Worm (Caenorhabditis elegans) whole organism, L1 larva: ENCODE data around the gene clec-1.

Source experiments
- C04F5.9 ChIP-seq: sonication (generic microtip); optimal IDR thresholded peaks from 2 replicates; lab custom pipeline; 2016; ENCODE audit warnings: missing genetic modification characterization, missing compliant biosample characterization
- C16A3.4 ChIP-seq: fragments of 150-350 bp; optimal IDR thresholded peaks from 2 replicates; lab custom pipeline; 2014; ENCODE audit warnings: missing biosample characterization, missing genetic modification characterization
- C34B4.2 ChIP-seq: sonication (generic microtip); optimal IDR thresholded peaks from 2 replicates; lab custom pipeline; 2017; ENCODE audit warnings: mild to moderate bottlenecking, missing genetic modification characterization, missing compliant biosample characterization
- Y116A8C.19 ChIP-seq: sonication (generic microtip); optimal IDR thresholded peaks from 2 replicates; lab custom pipeline; 2016; ENCODE audit warnings: missing compliant biosample characterization, missing genetic modification characterization, borderline replicate concordance
- alr-1 ChIP-seq: fragments of 200-800 bp; sonication (Bioruptor generic); optimal IDR thresholded peaks from 2 replicates; lab custom pipeline; 2018; ENCODE audit warnings: borderline replicate concordance, mild to moderate bottlenecking, missing genetic modification characterization, missing compliant biosample characterization
- aly-2 ChIP-seq: fragments of 150-350 bp; optimal IDR thresholded peaks from 2 replicates; lab custom pipeline; 2014; ENCODE audit warnings: missing biosample characterization, missing genetic modification characterization
- ama-1 ChIP-seq: fragments of 150-350 bp; optimal IDR thresholded peaks from 2 replicates; lab custom pipeline; 2014
- blmp-1 ChIP-seq: fragments of 150-350 bp; optimal IDR thresholded peaks from 2 replicates; lab custom pipeline; 2014; ENCODE audit warnings: missing biosample characterization, missing genetic modification characterization
- ceh-82 ChIP-seq, 3 experiments: fragments of 150-350 bp in 1 of 3; sonication (generic microtip) in 2 of 3; optimal IDR thresholded peaks; 2 replicates each; lab custom pipeline; 2014 to 2017; ENCODE audit warnings: missing biosample characterization in 3 of 3, missing genetic modification characterization in 3 of 3
- ceh-88 ChIP-seq: fragments of 200-800 bp; sonication (Bioruptor generic); IDR thresholded peaks from 2 replicates; pipeline ENCODE4 v1.3.6; 2022; ENCODE audit warnings: missing genetic modification characterization, missing compliant biosample characterization
- efl-1 ChIP-seq, 4 experiments: fragments of 150-350 bp; optimal IDR thresholded peaks in 3 of 4; peaks in 1 of 4; 1 replicate in 1 of 4; 2 replicates in 3 of 4; lab custom pipeline; 2014; ENCODE audit warnings: missing biosample characterization in 2 of 4, missing genetic modification characterization in 2 of 4, missing genetic modification reagents in 2 of 4
- efl-3 ChIP-seq: fragments of 200-800 bp; sonication (Bioruptor generic); optimal IDR thresholded peaks from 2 replicates; lab custom pipeline; 2018; ENCODE audit warnings: mild to moderate bottlenecking, missing genetic modification characterization, missing compliant biosample characterization
- egl-13 ChIP-seq: sonication (generic microtip); optimal IDR thresholded peaks from 2 replicates; lab custom pipeline; 2016; ENCODE audit warnings: missing genotype, missing genetic modification reagents, missing genetic modification characterization, missing compliant biosample characterization
- egl-27 ChIP-seq, 2 experiments: fragments of 150-350 bp in 1 of 2; sonication (generic microtip); optimal IDR thresholded peaks; 3 replicates each; lab custom pipeline; 2017 to 2018; ENCODE audit warnings: missing biosample characterization in 2 of 2, missing genetic modification characterization in 2 of 2, missing genetic modification reagents in 2 of 2
- elt-2 ChIP-seq: sonication (generic microtip); optimal IDR thresholded peaks from 2 replicates; lab custom pipeline; 2016; ENCODE audit warnings: missing genetic modification characterization, mild to moderate bottlenecking, inconsistent platforms, missing compliant biosample characterization, missing genetic modification reagents
- elt-3 ChIP-seq, 6 experiments: fragments of 150-350 bp in 1 of 6; sonication (generic microtip); optimal IDR thresholded peaks; 2 replicates each; lab custom pipeline; 2017 to 2018; ENCODE audit warnings: missing biosample characterization in 6 of 6, missing genetic modification characterization in 6 of 6, inconsistent platforms in 1 of 6
- ets-5 ChIP-seq: fragments of 200-800 bp; sonication (Bioruptor generic); IDR thresholded peaks from 2 replicates; pipeline ENCODE4 v1.3.6; 2022; ENCODE audit warnings: missing genetic modification characterization, missing compliant biosample characterization
- fkh-10 ChIP-seq: sonication (generic microtip); optimal IDR thresholded peaks from 2 replicates; lab custom pipeline; 2017; ENCODE audit warnings: missing biosample characterization, missing genetic modification reagents, missing genetic modification characterization
- fos-1 ChIP-seq: fragments of 150-350 bp; optimal IDR thresholded peaks from 2 replicates; lab custom pipeline; 2014; ENCODE audit warnings: missing biosample characterization, missing genetic modification characterization
- grh-1 ChIP-seq: fragments of 200-800 bp; sonication (Bioruptor generic); IDR thresholded peaks from 2 replicates; pipeline ENCODE4 v1.3.6; 2022; ENCODE audit warnings: missing genetic modification reagents, missing genetic modification characterization, missing compliant biosample characterization
- hlh-17 ChIP-seq: fragments of 200-800 bp; sonication (Bioruptor generic); optimal IDR thresholded peaks from 2 replicates; lab custom pipeline; 2018; ENCODE audit warnings: missing genetic modification characterization, mild to moderate bottlenecking, missing compliant biosample characterization, moderate library complexity, borderline replicate concordance
- isw-1 ChIP-seq: fragments of 200-800 bp; sonication (Bioruptor generic); IDR thresholded peaks from 2 replicates; pipeline ENCODE4 v1.3.6; 2022; ENCODE audit warnings: missing genetic modification characterization, missing compliant biosample characterization
- lin-15B ChIP-seq: fragments of 150-350 bp; sonication (generic microtip); optimal IDR thresholded peaks from 3 replicates; lab custom pipeline; 2014; ENCODE audit warnings: missing biosample characterization, missing genetic modification characterization
- lsy-2 ChIP-seq, 2 experiments: fragments of 150-350 bp; optimal IDR thresholded peaks; 2 replicates each; lab custom pipeline; 2014; ENCODE audit warnings: missing biosample characterization in 2 of 2, missing genetic modification characterization in 2 of 2
- mdl-1 ChIP-seq, 2 experiments: fragments of 150-350 bp; optimal IDR thresholded peaks; 2 replicates each; lab custom pipeline; 2014 to 2017; ENCODE audit warnings: missing biosample characterization in 2 of 2, missing genetic modification characterization in 2 of 2, inconsistent platforms in 1 of 2
- mef-2 ChIP-seq: fragments of 150-350 bp; optimal IDR thresholded peaks from 2 replicates; lab custom pipeline; 2014; ENCODE audit warnings: missing biosample characterization, missing genetic modification characterization
- mep-1 ChIP-seq: fragments of 150-350 bp; optimal IDR thresholded peaks from 2 replicates; lab custom pipeline; 2014; ENCODE audit warnings: missing biosample characterization, missing genetic modification characterization
- nhr-11 ChIP-seq: fragments of 150-350 bp; optimal IDR thresholded peaks from 2 replicates; lab custom pipeline; 2014; ENCODE audit warnings: missing biosample characterization, missing genetic modification characterization
- nhr-19 ChIP-seq: fragments of 200-800 bp; sonication (Bioruptor generic); conservative IDR thresholded peaks from 2 replicates; pipeline ENCODE4 v1.3.6; 2022; ENCODE audit warnings: missing genetic modification characterization, missing compliant biosample characterization
- nhr-20 ChIP-seq: sonication (generic microtip); optimal IDR thresholded peaks from 2 replicates; lab custom pipeline; 2016; ENCODE audit warnings: mild to moderate bottlenecking, missing genetic modification characterization, missing compliant biosample characterization
- nhr-237 ChIP-seq: fragments of 150-350 bp; optimal IDR thresholded peaks from 2 replicates; lab custom pipeline; 2014; ENCODE audit warnings: missing biosample characterization, missing genetic modification characterization
- nhr-28 ChIP-seq: fragments of 150-350 bp; optimal IDR thresholded peaks from 2 replicates; lab custom pipeline; 2014; ENCODE audit warnings: missing biosample characterization, missing genetic modification characterization
- nhr-47 ChIP-seq: sonication (generic microtip); optimal IDR thresholded peaks from 2 replicates; lab custom pipeline; 2016; ENCODE audit warnings: mild to moderate bottlenecking, missing genetic modification characterization, moderate library complexity, missing compliant biosample characterization
- nhr-76 ChIP-seq: sonication (generic microtip); optimal IDR thresholded peaks from 2 replicates; lab custom pipeline; 2017; ENCODE audit warnings: missing biosample characterization, missing genetic modification characterization
- skn-1 ChIP-seq: fragments of 150-350 bp; optimal IDR thresholded peaks from 2 replicates; lab custom pipeline; 2014; ENCODE audit warnings: missing biosample characterization, missing genetic modification characterization
- snu-23 ChIP-seq: sonication (generic microtip); optimal IDR thresholded peaks from 2 replicates; lab custom pipeline; 2016; ENCODE audit warnings: missing genetic modification characterization, missing compliant biosample characterization
- sptf-1 ChIP-seq: fragments of 150-350 bp; optimal IDR thresholded peaks from 2 replicates; lab custom pipeline; 2014; ENCODE audit warnings: missing biosample characterization, missing genetic modification characterization
- sup-37 ChIP-seq: fragments of 200-800 bp; sonication (Bioruptor generic); optimal IDR thresholded peaks from 2 replicates; lab custom pipeline; 2018; ENCODE audit warnings: mild to moderate bottlenecking, missing genetic modification characterization, missing compliant biosample characterization
- tbx-2 ChIP-seq: sonication (generic microtip); optimal IDR thresholded peaks from 2 replicates; lab custom pipeline; 2016; ENCODE audit warnings: missing genetic modification characterization, missing compliant biosample characterization
- unc-130 ChIP-seq: fragments of 150-350 bp; optimal IDR thresholded peaks from 2 replicates; lab custom pipeline; 2017; ENCODE audit warnings: missing biosample characterization, missing genetic modification characterization, inconsistent platforms
- unc-62 ChIP-seq: fragments of 150-350 bp; optimal IDR thresholded peaks from 2 replicates; lab custom pipeline; 2014; ENCODE audit warnings: missing biosample characterization, missing genetic modification reagents, missing genetic modification characterization
- unc-98 ChIP-seq: fragments of 200-800 bp; sonication (Bioruptor generic); IDR thresholded peaks from 2 replicates; pipeline ENCODE4 v1.3.6; 2022; ENCODE audit warnings: missing genetic modification characterization, missing compliant biosample characterization
- xbp-1 ChIP-seq: sonication (generic microtip); optimal IDR thresholded peaks from 2 replicates; lab custom pipeline; 2016; ENCODE audit warnings: missing genetic modification characterization, missing compliant biosample characterization
- zip-4 ChIP-seq: fragments of 200-800 bp; sonication (Bioruptor generic); optimal IDR thresholded peaks from 2 replicates; lab custom pipeline; 2018; ENCODE audit warnings: mild to moderate bottlenecking, missing genetic modification characterization, moderate library complexity, missing compliant biosample characterization

Gene clec-1

ce11 chrV:5687115-5687979 is 12.6 kb upstream of the clec-1 start, which contains the start of gene F25B4.7 (continued):
- TF ChIP-seq unc-98 (GFP tag; lab: Robert Waterston, UW) = no peak
- no peak for TF ChIP-seq nhr-237 (tag; lab: Kevin White, UChicago)
- TF ChIP-seq lsy-2 (tag; optimal IDR thresholded peaks at IDR 0.05; lab: Kevin White, UChicago) = peak in 1 of 2 experiments; percentile 47
- TF ChIP-seq nhr-20 (tag; lab: Kevin White, UChicago) = peak; percentile 57
- TF ChIP-seq fkh-10 = no peak
- no peak for TF ChIP-seq efl-3 (GFP tag; lab: Kevin White, UChicago)
- no peak for TF ChIP-seq ama-1 (lab: Kevin White, UChicago)
- TF ChIP-seq blmp-1 (tag; lab: Kevin White, UChicago) = peak; percentile 60
- no peak for TF ChIP-seq ceh-88 (GFP tag; lab: Robert Waterston, UW)
- TF ChIP-seq fos-1 (tag; lab: Kevin White, UChicago) = no peak
- TF ChIP-seq nhr-19 (GFP tag; lab: Robert Waterston, UW) = peak; percentile 69
- TF ChIP-seq aly-2 (tag; lab: Kevin White, UChicago) = no peak
- TF ChIP-seq ceh-82 (tag; optimal IDR thresholded peaks at IDR 0.05; lab: Kevin White, UChicago) = peak in 1 of 3 experiments; percentile 12
- no peak for TF ChIP-seq mef-2 (tag; lab: Kevin White, UChicago)
- peak; percentile 9 for TF ChIP-seq lin-15B (tag; lab: Kevin White, UChicago)
- no peak for TF ChIP-seq sup-37 (GFP tag; lab: Kevin White, UChicago)
- TF ChIP-seq nhr-76 (tag; lab: Kevin White, UChicago) = no peak
- peak; percentile 3 for TF ChIP-seq snu-23 (GFP tag; lab: Kevin White, UChicago)
- no peak for TF ChIP-seq hlh-17 (GFP tag; lab: Kevin White, UChicago)
- no peak for TF ChIP-seq nhr-11 (tag; lab: Kevin White, UChicago)
- no peak for TF ChIP-seq unc-130
- TF ChIP-seq tbx-2 = no peak
- TF ChIP-seq C34B4.2 (tag; lab: Kevin White, UChicago) = no peak
- TF ChIP-seq nhr-47 = no peak

ce11 chrV:5691665-5692407 is 8.1 kb upstream of the clec-1 start, which contains the start of gene F25B4.8:
Gene F25B4.8, minus strand, starts transcription at chrV:5691715.
- no peak for TF ChIP-seq skn-1
- TF ChIP-seq C16A3.4 (tag; lab: Kevin White, UChicago) = no peak
- no peak for TF ChIP-seq efl-1 (optimal IDR thresholded peaks at IDR 0.05; lab: Kevin White, UChicago)
- peak in 1 of 2 experiments; percentile 84 for TF ChIP-seq efl-1 (GFP tag; optimal IDR thresholded peaks at IDR 0.05 in 1 of 2; lab: Kevin White, UChicago)
- TF ChIP-seq elt-3 (tag; optimal IDR thresholded peaks at IDR 0.05; lab: Kevin White, UChicago) = peak in 2 of 6 experiments; percentile 20 to 46
- no peak for TF ChIP-seq fos-1 (tag; lab: Kevin White, UChicago)
- TF ChIP-seq mep-1 (tag; lab: Kevin White, UChicago) = no peak
- no peak for TF ChIP-seq nhr-28
- TF ChIP-seq sup-37 (GFP tag; lab: Kevin White, UChicago) = no peak
- TF ChIP-seq blmp-1 (tag; lab: Kevin White, UChicago) = peak; percentile 35
- no peak for TF ChIP-seq zip-4 (GFP tag; lab: Kevin White, UChicago)
- no peak for TF ChIP-seq mdl-1 (tag; optimal IDR thresholded peaks at IDR 0.05; lab: Kevin White, UChicago)

- peak; percentile 59 for TF ChIP-seq grh-1
- TF ChIP-seq ets-5 (GFP tag; lab: Robert Waterston, UW) = no peak
- TF ChIP-seq sptf-1 (tag; lab: Kevin White, UChicago) = no peak
- no peak for TF ChIP-seq aly-2 (tag; lab: Kevin White, UChicago)
- no peak for TF ChIP-seq elt-2
- peak; percentile 51 for TF ChIP-seq nhr-19 (GFP tag; lab: Robert Waterston, UW)
- TF ChIP-seq xbp-1 (tag; lab: Kevin White, UChicago) = no peak
- TF ChIP-seq Y116A8C.19 (tag; lab: Kevin White, UChicago) = no peak
- no peak for TF ChIP-seq nhr-237 (tag; lab: Kevin White, UChicago)
- TF ChIP-seq isw-1 (GFP tag; lab: Robert Waterston, UW) = no peak
- TF ChIP-seq egl-27 (tag; optimal IDR thresholded peaks at IDR 0.05; lab: Kevin White, UChicago) = no peak
- no peak for TF ChIP-seq nhr-28
- TF ChIP-seq ceh-82 (tag; optimal IDR thresholded peaks at IDR 0.05; lab: Kevin White, UChicago) = no peak
- no peak for TF ChIP-seq efl-1 (optimal IDR thresholded peaks at IDR 0.05; lab: Kevin White, UChicago)
- TF ChIP-seq efl-1 (GFP tag; optimal IDR thresholded peaks at IDR 0.05 in 1 of 2; lab: Kevin White, UChicago) = peak in 1 of 2 experiments; percentile 66
- no peak for TF ChIP-seq unc-62 (GFP tag; lab: Kevin White, UChicago)
- no peak for TF ChIP-seq ceh-88 (GFP tag; lab: Robert Waterston, UW)
- TF ChIP-seq alr-1 (tag; lab: Kevin White, UChicago) = no peak
- TF ChIP-seq C04F5.9 = no peak
- no peak for TF ChIP-seq egl-13 (tag; lab: Kevin White, UChicago)
- peak in 1 of 2 experiments; percentile 38 for TF ChIP-seq lsy-2 (tag; optimal IDR thresholded peaks at IDR 0.05; lab: Kevin White, UChicago)
Observed at ce11 chrV:5693595-5693994, 6.4 kb upstream of the clec-1 start.
